Fruit fly (Drosophila melanogaster) whole organism, embryonic: ENCODE measurements around the gene CG32599.
A peak's percentile ranks its signal among the peaks of the same experiment; 100 is the strongest.

Experiments
- Abd-B ChIP-seq: fragments of 200-800 bp; sonication (Bioruptor generic); optimal IDR thresholded peaks from 2 replicates; lab custom pipeline; 2018; ENCODE audit warnings: missing biosample characterization, mild to moderate bottlenecking, missing genetic modification characterization, moderate library complexity
- Atf3 ChIP-seq: fragments of 200-800 bp; sonication (Bioruptor generic); optimal IDR thresholded peaks from 3 replicates; lab custom pipeline; 2016; ENCODE audit warnings: missing biosample characterization, missing genetic modification characterization
- C15 ChIP-seq: fragments of 200-800 bp; sonication (Bioruptor generic); IDR thresholded peaks from 3 replicates; pipeline ENCODE4 v1.3.6; 2022; ENCODE audit warnings: missing biosample characterization, missing genetic modification characterization
- CG12155 ChIP-seq: fragments of 200-800 bp; sonication (Bioruptor generic); optimal IDR thresholded peaks from 3 replicates; lab custom pipeline; 2016; ENCODE audit warnings: missing biosample characterization, missing genetic modification characterization
- CG1233 ChIP-seq: fragments of 200-800 bp; sonication (Bioruptor generic); optimal IDR thresholded peaks from 4 replicates; lab custom pipeline; 2018; ENCODE audit warnings: missing biosample characterization, mild to moderate bottlenecking, missing genetic modification characterization
- CG1647 ChIP-seq: fragments of 200-800 bp; sonication (Bioruptor generic); optimal IDR thresholded peaks from 3 replicates; lab custom pipeline; 2016; ENCODE audit warnings: missing biosample characterization, missing genetic modification characterization
- CG2199 ChIP-seq: fragments of 200-800 bp; sonication (Bioruptor generic); IDR thresholded peaks from 3 replicates; pipeline ENCODE4 v1.3.6; 2022; ENCODE audit warnings: missing biosample characterization, missing genetic modification characterization
- CG2678 ChIP-seq: fragments of 200-800 bp; sonication (Bioruptor generic); optimal IDR thresholded peaks from 3 replicates; lab custom pipeline; 2019; ENCODE audit warnings: missing biosample characterization, mild to moderate bottlenecking, missing genetic modification characterization, moderate library complexity
- CG3065 ChIP-seq: fragments of 200-800 bp; sonication (Bioruptor generic); optimal IDR thresholded peaks from 2 replicates; lab custom pipeline; 2016; ENCODE audit warnings: missing biosample characterization, missing genetic modification characterization
- CG33213 ChIP-seq: fragments of 200-800 bp; sonication (Bioruptor generic); optimal IDR thresholded peaks from 3 replicates; lab custom pipeline; 2016; ENCODE audit warnings: missing biosample characterization, missing genetic modification characterization
- CG3838 ChIP-seq: fragments of 200-800 bp; sonication (Bioruptor generic); optimal IDR thresholded peaks from 3 replicates; lab custom pipeline; 2016; ENCODE audit warnings: missing biosample characterization, missing genetic modification characterization
- CG3995 ChIP-seq: fragments of 200-800 bp; sonication (Bioruptor generic); optimal IDR thresholded peaks from 3 replicates; lab custom pipeline; 2016; ENCODE audit warnings: missing biosample characterization, missing genetic modification characterization
- CG4854 ChIP-seq: fragments of 200-800 bp; sonication (Bioruptor generic); optimal IDR thresholded peaks from 2 replicates; lab custom pipeline; 2016; ENCODE audit warnings: missing biosample characterization, missing genetic modification characterization, inconsistent platforms
- CG5953 ChIP-seq: fragments of 200-800 bp; sonication (Bioruptor generic); IDR thresholded peaks from 2 replicates; pipeline ENCODE4 v1.3.6; 2022; ENCODE audit warnings: missing biosample characterization, missing genetic modification characterization
- CG6791 ChIP-seq: fragments of 200-800 bp; sonication (Bioruptor generic); IDR thresholded peaks from 3 replicates; pipeline ENCODE4 v1.3.6; 2022; ENCODE audit warnings: missing biosample characterization, missing genetic modification characterization; ENCODE audit not compliant: partially characterized antibody
- CG6813 ChIP-seq: fragments of 200-800 bp; sonication (Bioruptor generic); optimal IDR thresholded peaks from 2 replicates; lab custom pipeline; 2017; ENCODE audit warnings: missing biosample characterization, missing genetic modification characterization, mild to moderate bottlenecking, moderate library complexity, missing genetic modification reagents
- CG6854 ChIP-seq: fragments of 200-800 bp; sonication (Bioruptor generic); optimal IDR thresholded peaks from 3 replicates; lab custom pipeline; 2017; ENCODE audit warnings: missing biosample characterization, mild to moderate bottlenecking, missing genetic modification characterization
- CG7556 ChIP-seq: fragments of 200-800 bp; sonication (Bioruptor generic); optimal IDR thresholded peaks from 2 replicates; lab custom pipeline; 2017; ENCODE audit warnings: missing biosample characterization, mild to moderate bottlenecking, missing genetic modification characterization
- CG9876 ChIP-seq: fragments of 200-800 bp; sonication (Bioruptor generic); optimal IDR thresholded peaks from 2 replicates; lab custom pipeline; 2016; ENCODE audit warnings: missing biosample characterization, missing genetic modification characterization
- CHES-1-like ChIP-seq: fragments of 200-800 bp; sonication (Bioruptor generic); optimal IDR thresholded peaks from 2 replicates; lab custom pipeline; 2016; ENCODE audit warnings: missing biosample characterization, missing genetic modification characterization
- Dad ChIP-seq: fragments of 200-800 bp; sonication (Bioruptor generic); optimal IDR thresholded peaks from 3 replicates; lab custom pipeline; 2016; ENCODE audit warnings: missing biosample characterization, missing genetic modification characterization
- Dfd ChIP-seq, 2 experiments: fragments of >200 bp; optimal IDR thresholded peaks; 2 replicates each; lab custom pipeline; 2017; ENCODE audit warnings: missing biosample characterization in 2 of 2, missing genetic modification characterization in 2 of 2
- Dip3 ChIP-seq: fragments of 200-800 bp; sonication (Bioruptor generic); optimal IDR thresholded peaks from 3 replicates; lab custom pipeline; 2016; ENCODE audit warnings: missing biosample characterization, missing genetic modification characterization
- Fer2 ChIP-seq: fragments of 200-800 bp; sonication (Bioruptor generic); optimal IDR thresholded peaks from 2 replicates; lab custom pipeline; 2018; ENCODE audit warnings: missing biosample characterization, mild to moderate bottlenecking, missing genetic modification characterization, moderate library complexity
- HmgZ ChIP-seq: fragments of 200-800 bp; sonication (Bioruptor generic); optimal IDR thresholded peaks from 2 replicates; lab custom pipeline; 2018; ENCODE audit warnings: missing biosample characterization, mild to moderate bottlenecking, missing genetic modification characterization
- MESR4 ChIP-seq: fragments of 200-800 bp; sonication (Bioruptor generic); optimal IDR thresholded peaks from 2 replicates; lab custom pipeline; 2018; ENCODE audit warnings: missing biosample characterization, mild to moderate bottlenecking, missing genetic modification characterization, moderate library complexity
- Oaz ChIP-seq: fragments of 200-800 bp; sonication (Bioruptor generic); IDR thresholded peaks from 2 replicates; pipeline ENCODE4 v1.3.6; 2022; ENCODE audit warnings: missing biosample characterization, missing genetic modification characterization
- Oli ChIP-seq: fragments of 200-800 bp; sonication (Bioruptor generic); optimal IDR thresholded peaks from 2 replicates; lab custom pipeline; 2018; ENCODE audit warnings: missing biosample characterization, mild to moderate bottlenecking, missing genetic modification characterization, moderate library complexity
- Sry-δ ChIP-seq: fragments of 200-800 bp; sonication (Bioruptor generic); optimal IDR thresholded peaks from 2 replicates; lab custom pipeline; 2016; ENCODE audit warnings: missing biosample characterization, missing genetic modification characterization
- Tbp ChIP-seq: fragments of >200 bp; optimal IDR thresholded peaks from 2 replicates; lab custom pipeline; 2018; ENCODE audit warnings: missing biosample characterization, missing genetic modification characterization
- Xrp1 ChIP-seq: fragments of 200-800 bp; sonication (Bioruptor generic); IDR thresholded peaks from 2 replicates; pipeline ENCODE4 v1.3.6; 2022; ENCODE audit warnings: missing biosample characterization, missing genetic modification characterization
- chif ChIP-seq, 2 experiments: fragments of 200-800 bp; sonication (Bioruptor generic); optimal IDR thresholded peaks; 3 replicates each; lab custom pipeline; 2016; ENCODE audit warnings: missing biosample characterization in 2 of 2, missing genetic modification characterization in 2 of 2
- chinmo ChIP-seq: fragments of 200-800 bp; sonication (Bioruptor generic); IDR thresholded peaks from 4 replicates; pipeline ENCODE4 v1.3.6; 2022; ENCODE audit warnings: missing biosample characterization, missing genetic modification characterization; ENCODE audit not compliant: partially characterized antibody
- dmrt99B ChIP-seq: fragments of 200-800 bp; sonication (Bioruptor generic); optimal IDR thresholded peaks from 2 replicates; lab custom pipeline; 2018; ENCODE audit warnings: missing biosample characterization, mild to moderate bottlenecking, missing genetic modification characterization, moderate library complexity
- dysf ChIP-seq: fragments of 200-800 bp; sonication (Bioruptor generic); IDR thresholded peaks from 3 replicates; pipeline ENCODE4 v1.3.6; 2022; ENCODE audit warnings: missing biosample characterization, missing genetic modification characterization
- gcm ChIP-seq: fragments of 200-800 bp; sonication (Bioruptor generic); optimal IDR thresholded peaks from 2 replicates; lab custom pipeline; 2019; ENCODE audit warnings: missing biosample characterization, mild to moderate bottlenecking, missing genetic modification characterization, moderate library complexity
- hth ChIP-seq: fragments of >200 bp; optimal IDR thresholded peaks from 2 replicates; lab custom pipeline; 2017; ENCODE audit warnings: inconsistent platforms
- klu ChIP-seq: fragments of 200-800 bp; sonication (Bioruptor generic); IDR thresholded peaks from 2 replicates; pipeline ENCODE4 v1.3.6; 2022; ENCODE audit warnings: missing biosample characterization, missing genetic modification characterization
- lov ChIP-seq, 2 experiments: fragments of 200-800 bp in 1 of 2; fragments of >200 bp in 1 of 2; sonication (Bioruptor generic) in 1 of 2; IDR thresholded peaks in 1 of 2; optimal IDR thresholded peaks in 1 of 2; 2 replicates in 1 of 2; 3 replicates in 1 of 2; pipeline versions ENCODE4 v1.3.6 to Lab custom; 2017 to 2022; ENCODE audit warnings: missing biosample characterization in 1 of 2, missing genetic modification characterization in 1 of 2
- nmo ChIP-seq: fragments of 200-800 bp; sonication (Bioruptor generic); optimal IDR thresholded peaks from 2 replicates; lab custom pipeline; 2018; ENCODE audit warnings: missing biosample characterization, mild to moderate bottlenecking, missing genetic modification characterization, moderate library complexity
- onecut ChIP-seq: fragments of 200-800 bp; sonication (Bioruptor generic); IDR thresholded peaks from 2 replicates; pipeline ENCODE4 v1.3.6; 2022; ENCODE audit warnings: missing biosample characterization, missing genetic modification characterization
- org-1 ChIP-seq: fragments of 200-800 bp; sonication (Bioruptor generic); optimal IDR thresholded peaks from 2 replicates; lab custom pipeline; 2017; ENCODE audit warnings: missing biosample characterization, missing genetic modification characterization
- phol ChIP-seq: fragments of 200-800 bp; sonication (Bioruptor generic); optimal IDR thresholded peaks from 3 replicates; lab custom pipeline; 2018; ENCODE audit warnings: missing biosample characterization, mild to moderate bottlenecking, missing genetic modification characterization, moderate library complexity
- pum ChIP-seq: fragments of 200-800 bp; sonication (Bioruptor generic); optimal IDR thresholded peaks from 2 replicates; lab custom pipeline; 2016; ENCODE audit warnings: missing biosample characterization, missing genetic modification characterization
- sisA ChIP-seq: fragments of 200-800 bp; sonication (Bioruptor generic); IDR thresholded peaks from 2 replicates; pipeline ENCODE4 v1.3.6; 2022; ENCODE audit warnings: missing biosample characterization, missing genetic modification characterization
- slou ChIP-seq: fragments of 200-800 bp; sonication (Bioruptor generic); optimal IDR thresholded peaks from 3 replicates; lab custom pipeline; 2016; ENCODE audit warnings: missing biosample characterization, missing genetic modification characterization
- stwl ChIP-seq: fragments of 200-800 bp; sonication (Bioruptor generic); optimal IDR thresholded peaks from 3 replicates; lab custom pipeline; 2018; ENCODE audit warnings: missing biosample characterization, mild to moderate bottlenecking, missing genetic modification characterization, moderate library complexity
- tio ChIP-seq: fragments of 200-800 bp; sonication (Bioruptor generic); optimal IDR thresholded peaks from 2 replicates; lab custom pipeline; 2017; ENCODE audit warnings: missing biosample characterization, missing genetic modification characterization, inconsistent platforms
- yki ChIP-seq: fragments of >200 bp; optimal IDR thresholded peaks from 3 replicates; lab custom pipeline; 2018

Gene CG32599

DNA sequence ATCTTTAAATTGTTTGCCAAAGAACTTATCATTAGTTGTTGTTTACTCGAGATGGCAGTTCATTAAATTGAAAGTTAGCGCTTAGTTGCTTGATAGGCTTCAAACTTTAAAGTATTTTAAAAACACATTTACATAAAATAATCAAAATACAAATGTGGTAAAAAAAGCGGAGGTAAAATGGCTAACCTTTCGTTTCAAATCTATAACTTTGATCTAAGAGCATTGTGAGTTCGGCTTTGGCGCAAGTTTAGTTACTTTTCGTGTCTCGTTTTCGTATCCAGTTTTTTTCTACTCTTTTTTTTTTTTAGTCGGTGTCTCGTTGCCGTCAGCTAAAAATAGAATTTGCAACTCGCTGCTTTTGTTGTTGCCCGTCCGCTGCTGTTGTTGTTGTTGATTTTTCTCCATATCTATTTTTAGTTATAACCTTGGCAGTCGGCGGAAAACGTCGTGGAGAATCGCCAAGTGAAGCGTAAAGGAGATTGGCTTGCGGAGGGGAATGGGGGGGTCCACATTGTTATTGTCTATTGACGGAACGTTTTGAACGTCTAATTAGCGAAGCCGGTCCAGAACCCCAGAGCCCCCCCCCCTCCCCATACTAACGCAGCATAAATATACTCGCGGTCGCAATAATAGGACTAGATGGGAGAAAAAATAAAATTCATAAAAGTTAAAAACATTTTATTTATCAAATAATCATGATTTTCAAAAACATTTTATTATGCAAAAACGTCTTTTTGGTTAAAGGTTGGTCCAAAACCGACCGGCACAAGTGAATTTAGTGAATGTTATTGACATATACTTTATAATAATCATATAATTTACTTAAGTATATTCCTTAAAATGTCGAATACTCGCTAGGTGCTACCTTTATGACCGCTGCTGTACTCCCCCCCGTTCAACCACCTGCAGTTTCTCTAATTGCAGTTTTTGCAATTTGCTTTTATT is 28.7 kb upstream of the CG32599 start (continued):
- TF ChIP-seq CG7556 (GFP tag; lab: Kevin White, UChicago) (peak; percentile 17), klu (no peak), CG2678 (tag; lab: Kevin White, UChicago) (peak; percentile 72), CG9876 (no peak), CG1647 (GFP tag; lab: Kevin White, UChicago) (no peak), Atf3 (GFP tag; lab: Kevin White, UChicago) (no peak), CG1233 (GFP tag; lab: Kevin White, UChicago) (peak; percentile 42), CG3838 (GFP tag; lab: Kevin White, UChicago) (no peak), chif (GFP tag; optimal IDR thresholded peaks at IDR 0.05; lab: Kevin White, UChicago) (no peak), CG6854 (GFP tag; lab: Kevin White, UChicago) (no peak), chinmo (GFP tag; lab: Robert Waterston, UW) (0 out of 4 replicates have a peak, but pooled peaks have one; percentile 42), nmo (GFP tag; lab: Kevin White, UChicago) (peak; percentile 49), Sry-δ (GFP tag; lab: Kevin White, UChicago) (no peak), CG3065 (GFP tag; lab: Kevin White, UChicago) (no peak), dmrt99B (tag; lab: Kevin White, UChicago) (peak; percentile 57), Fer2 (tag; lab: Kevin White, UChicago) (no peak), lov (optimal IDR thresholded peaks at IDR 0.05; lab: Kevin White, UChicago) (no peak), lov (GFP tag; IDR thresholded peaks at IDR 0.05; lab: Robert Waterston, UW) (no peak), phol (tag; lab: Kevin White, UChicago) (peak; percentile 37), Tbp (no peak), CG3995 (GFP tag; lab: Kevin White, UChicago) (no peak), stwl (tag; lab: Kevin White, UChicago) (no peak), dysf (GFP tag; lab: Robert Waterston, UW) (peak; percentile 69), CG2199 (no peak), CG6791 (GFP tag; lab: Robert Waterston, UW) (no peak), slou (GFP tag; lab: Kevin White, UChicago) (no peak), CG4854 (GFP tag; lab: Kevin White, UChicago) (no peak), yki (no peak), onecut (GFP tag; lab: Robert Waterston, UW) (no peak), CG12155 (GFP tag; lab: Kevin White, UChicago) (peak; percentile 12), MESR4 (GFP tag; lab: Kevin White, UChicago) (no peak), hth (lab: Kevin White, UChicago) (no peak), Oli (tag; lab: Kevin White, UChicago) (peak; percentile 59), sisA (peak; percentile 48; the same call in 1 of the 2 replicates), gcm (GFP tag; lab: Kevin White, UChicago) (no peak), HmgZ (no peak), Dad (GFP tag; lab: Kevin White, UChicago) (no peak), Dip3 (GFP tag; lab: Kevin White, UChicago) (no peak), Abd-B (peak; percentile 23), CG33213 (GFP tag; lab: Kevin White, UChicago) (no peak), org-1 (GFP tag; lab: Kevin White, UChicago) (peak; percentile 28), Oaz (no peak), CHES-1-like (GFP tag; lab: Kevin White, UChicago) (no peak), CG6813 (GFP tag; lab: Kevin White, UChicago) (no peak), Dfd (GFP tag; optimal IDR thresholded peaks at IDR 0.05; lab: Kevin White, UChicago) (no peak), Xrp1 (GFP tag; lab: Robert Waterston, UW) (0 out of 2 replicates have a peak, but pooled peaks have one; percentile 19), CG5953 (no peak), pum (GFP tag; lab: Kevin White, UChicago) (no peak), C15 (GFP tag; lab: Robert Waterston, UW) (no peak), tio (GFP tag; lab: Kevin White, UChicago) (peak; percentile 19)
